Worm (Caenorhabditis elegans) whole organism, dauer: ENCODE data around the gene dnj-19.
"Not testable (repeated sequence)": the region's sequence is repeated elsewhere in the genome, so short reads cannot be mapped to it uniquely, and the experiment has no call there.

Source experiments
- unc-62 ChIP-seq: sonication (generic microtip); optimal IDR thresholded peaks from 2 replicates; lab custom pipeline; 2017; ENCODE audit warnings: missing biosample characterization, missing genetic modification reagents, missing genetic modification characterization

dnj-19 gene

DNA sequence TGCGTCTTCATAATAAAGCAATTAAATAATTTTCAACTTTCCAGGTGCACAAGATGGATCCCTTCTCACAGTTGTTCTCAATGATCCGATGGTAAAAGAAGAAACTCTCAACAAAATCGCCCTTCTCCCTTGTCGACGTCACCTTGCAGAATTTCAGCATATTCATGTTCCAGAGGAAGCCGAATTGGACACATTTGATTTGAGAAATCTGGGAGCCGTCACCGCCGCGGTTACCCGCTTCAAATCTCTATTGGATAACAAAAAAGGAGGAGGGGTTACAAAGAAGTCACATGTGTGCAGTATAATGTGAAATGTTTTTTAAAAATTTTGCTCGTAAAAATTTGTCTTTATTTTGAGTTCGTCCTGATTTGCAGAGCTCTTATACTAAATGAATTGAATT is 2.0 kb downstream of the dnj-19 start:
- TF ChIP-seq unc-62 (GFP tag; lab: Kevin White, UChicago) = no peak

- TF ChIP-seq unc-62 (GFP tag; lab: Kevin White, UChicago) = no peak
Observed at ce11 chrV:5499475-5499874, 5.2 kb downstream of the dnj-19 start.

ce11 chrV:5493447-5493846 is 11.2 kb downstream of the dnj-19 start, which contains the start of gene T05C3.2:
TSS of gene T05C3.2 (plus strand) at chrV:5493747.
- TF ChIP-seq unc-62 (GFP tag; lab: Kevin White, UChicago) = no peak

DNA sequence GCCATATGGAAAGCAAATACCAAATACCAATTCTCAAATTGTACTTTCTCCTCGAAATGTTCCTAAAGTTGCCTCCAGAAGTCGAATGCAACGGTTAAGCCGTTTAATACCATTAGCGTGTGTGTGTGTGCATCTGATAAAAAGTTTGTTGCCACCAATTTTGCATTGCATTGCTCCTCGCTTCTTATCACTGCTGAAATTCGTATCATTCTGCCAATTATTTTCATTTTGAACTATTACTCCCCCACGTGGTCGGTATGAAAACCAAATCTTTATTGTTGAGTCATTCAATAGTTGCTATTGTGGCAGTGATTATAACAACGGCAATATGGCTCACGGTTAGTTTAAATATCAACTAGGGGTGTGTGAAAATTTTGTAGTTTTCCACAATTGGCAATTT is 14.5 kb downstream of the dnj-19 start, which contains the start of gene T05C3.6:
Gene T05C3.6 (plus strand): TSS at position 241 of the 400 bp plus-strand sequence.
- TF ChIP-seq unc-62 (GFP tag; lab: Kevin White, UChicago) = no peak

- no peak for TF ChIP-seq unc-62 (GFP tag; lab: Kevin White, UChicago)
Observed at ce11 chrV:5488766-5489165, 15.9 kb downstream of the dnj-19 start, which contains the start of gene grl-18. TSS of gene grl-18 (minus strand) at chrV:5488866.

DNA sequence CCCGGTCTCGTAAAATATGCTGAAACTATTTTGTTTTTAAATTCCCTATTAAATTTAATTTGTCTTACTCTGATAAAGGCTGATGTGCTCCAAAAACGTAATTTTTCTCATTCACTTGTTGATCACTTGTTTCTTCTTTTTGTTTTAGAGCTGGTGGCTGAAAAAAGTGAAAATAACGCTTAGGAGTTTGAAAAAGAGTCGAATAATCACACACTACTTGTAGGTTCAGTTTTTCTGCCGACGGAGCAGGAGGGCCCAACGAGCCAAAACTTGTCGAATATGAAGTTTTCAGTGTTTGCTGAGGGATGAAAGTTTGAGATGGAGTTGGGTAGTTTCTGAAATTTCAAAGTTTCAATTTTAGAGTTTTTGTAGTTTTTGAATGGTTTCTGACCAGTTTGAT is 17.5 kb downstream of the dnj-19 start:
- no peak for TF ChIP-seq unc-62 (GFP tag; lab: Kevin White, UChicago)

DNA sequence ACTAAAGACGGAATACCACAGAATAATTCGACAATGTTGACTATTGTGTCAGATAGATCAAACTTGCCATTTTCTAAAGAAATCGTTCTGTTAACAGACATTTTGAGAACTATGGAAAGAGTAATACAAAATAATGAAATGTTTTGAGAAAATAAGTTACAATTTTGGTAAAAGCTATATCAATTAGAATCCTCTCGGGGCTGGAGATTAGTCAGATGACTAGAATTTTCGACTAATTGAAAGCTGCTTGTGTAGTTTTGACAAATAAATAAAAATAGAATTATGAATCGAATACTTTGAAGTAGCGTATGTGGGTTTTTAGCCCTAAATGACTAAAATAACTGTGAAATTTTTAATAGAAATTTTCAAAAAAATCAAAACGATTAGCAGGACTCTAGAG is 19.8 kb downstream of the dnj-19 start, which contains the start of gene srg-65:
Gene srg-65 (minus strand): TSS at position 101 of the 400 bp plus-strand sequence.
- TF ChIP-seq unc-62 (GFP tag; lab: Kevin White, UChicago) = no peak

- TF ChIP-seq unc-62 (GFP tag; lab: Kevin White, UChicago) = no peak
Observed at ce11 chrV:5482315-5482714, 22.3 kb downstream of the dnj-19 start, which contains the start of gene srg-66. TSS of gene srg-66 (minus strand) at chrV:5482415.

DNA sequence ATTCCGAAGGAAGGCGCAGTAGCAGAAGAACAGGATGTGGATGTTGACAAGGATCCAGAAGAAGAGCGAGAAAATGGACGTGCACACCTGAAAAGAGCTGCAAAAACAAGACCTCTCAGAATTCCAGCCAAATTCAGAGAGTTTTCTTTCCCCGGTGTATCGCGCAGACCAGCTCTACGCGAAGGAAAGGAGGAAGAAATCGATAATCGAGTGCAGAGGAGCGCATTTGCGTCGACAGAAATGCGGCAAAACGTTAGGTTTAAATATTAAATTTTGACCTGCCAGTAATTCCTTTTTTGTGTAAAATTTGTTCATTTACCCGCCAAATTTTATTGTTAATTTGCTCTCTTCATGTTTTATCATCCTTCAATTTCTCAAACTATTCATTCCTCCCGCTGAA is 26.9 kb downstream of the dnj-19 start:
- TF ChIP-seq unc-62 (GFP tag; lab: Kevin White, UChicago) = no peak

ce11 chrV:5470930-5471329 is 33.7 kb downstream of the dnj-19 start, which contains the start of gene ZC317.7:
TSS of gene ZC317.7 (minus strand) at chrV:5471030.
- not testable (repeated sequence) for TF ChIP-seq unc-62 (GFP tag; lab: Kevin White, UChicago)

ce11 chrV:5468489-5468888 is 36.2 kb downstream of the dnj-19 start, which contains the start of gene ZC317.6:
TSS of gene ZC317.6 (minus strand) at chrV:5468589.
- TF ChIP-seq unc-62 (GFP tag; lab: Kevin White, UChicago) = not testable (repeated sequence)

- TF ChIP-seq unc-62 (GFP tag; lab: Kevin White, UChicago) = no peak
Observed at ce11 chrV:5465335-5465734, 39.3 kb downstream of the dnj-19 start, which contains the start of gene srg-68. TSS of gene srg-68 (minus strand) at chrV:5465435.

DNA sequence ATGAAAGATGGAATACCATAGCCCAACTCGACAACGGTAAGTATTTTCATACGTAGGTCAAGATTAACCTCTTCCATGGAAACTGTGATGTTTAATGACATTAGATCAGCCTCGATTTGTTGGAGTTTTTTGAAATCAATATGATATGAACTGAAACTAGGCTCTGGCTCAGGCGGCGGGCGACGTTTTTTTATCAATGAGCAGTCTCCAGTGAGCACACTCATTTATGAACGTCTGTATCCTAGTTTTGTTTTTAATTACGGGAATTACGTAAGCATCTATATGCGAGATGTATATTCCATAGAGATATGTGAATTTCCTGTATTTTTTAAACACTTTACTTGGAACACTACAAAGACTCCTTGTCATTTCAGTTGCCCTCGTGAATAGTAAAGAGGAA is 41.8 kb downstream of the dnj-19 start, which contains the start of gene srg-67:
Gene srg-67 (minus strand): TSS at position 101 of the 400 bp plus-strand sequence.
- no peak for TF ChIP-seq unc-62 (GFP tag; lab: Kevin White, UChicago)

DNA sequence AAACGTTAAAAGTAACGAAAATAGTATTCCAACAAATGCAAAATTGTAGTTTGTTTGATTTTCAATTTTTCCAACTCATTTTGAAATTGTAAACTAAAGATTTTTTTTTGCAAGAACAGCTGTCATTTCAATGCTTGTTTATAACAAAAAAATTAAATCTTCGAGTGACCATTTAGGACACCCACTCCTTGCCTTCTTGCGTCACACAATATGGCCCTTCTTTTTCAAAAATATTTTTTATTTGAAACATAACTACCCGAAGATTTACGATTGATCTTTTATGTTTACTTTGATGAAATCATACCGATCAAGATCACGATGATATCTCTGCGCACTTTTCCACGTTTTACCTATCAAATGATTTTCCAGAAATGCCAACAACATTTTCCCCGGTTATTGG is 44.9 kb downstream of the dnj-19 start, which contains the start of gene ZC317.2:
Gene ZC317.2 (plus strand): TSS at position 301 of the 400 bp plus-strand sequence.
- TF ChIP-seq unc-62 (GFP tag; lab: Kevin White, UChicago) = no peak

ce11 chrV:5454955-5455354 is 49.7 kb downstream of the dnj-19 start:
- no peak for TF ChIP-seq unc-62 (GFP tag; lab: Kevin White, UChicago)

DNA sequence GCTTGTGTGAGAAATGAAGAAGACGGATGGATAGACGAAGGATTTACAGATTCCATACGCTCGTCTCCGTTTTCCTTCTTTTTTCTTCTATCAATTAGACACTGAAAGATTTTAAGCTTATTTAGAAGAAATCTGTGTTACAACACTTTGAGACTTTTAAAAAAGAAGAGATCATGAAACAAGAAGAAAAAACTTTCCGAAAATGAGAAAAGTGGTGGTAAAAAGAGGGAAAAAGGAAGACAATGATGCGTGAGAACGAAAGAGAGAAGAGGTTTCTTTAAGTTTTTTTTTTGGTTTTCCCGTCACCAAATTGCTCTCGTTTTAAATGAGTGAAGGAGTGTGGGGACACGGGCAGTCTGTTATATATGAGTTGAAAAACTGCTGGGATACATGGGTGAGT is 51.0 kb downstream of the dnj-19 start, which contains the start of gene glc-3:
Gene glc-3 (minus strand): TSS at position 101 of the 400 bp plus-strand sequence.
- no peak for TF ChIP-seq unc-62 (GFP tag; lab: Kevin White, UChicago)
